Worm (Caenorhabditis elegans) whole organism, L4 larva: ENCODE measurements around the gene F56D6.9.

Source experiments
- F49E8.2 ChIP-seq: sonication (generic microtip); optimal IDR thresholded peaks from 2 replicates; lab custom pipeline; 2016; ENCODE audit warnings: missing compliant biosample characterization, mild to moderate bottlenecking, missing genetic modification characterization, borderline replicate concordance
- ces-1 ChIP-seq: fragments of 150-350 bp; sonication (generic microtip); optimal IDR thresholded peaks from 4 replicates; lab custom pipeline; 2014; ENCODE audit warnings: missing biosample characterization, missing genetic modification reagents, missing genetic modification characterization
- egl-27 ChIP-seq: sonication (generic microtip); optimal IDR thresholded peaks from 3 replicates; lab custom pipeline; 2017; ENCODE audit warnings: missing biosample characterization, missing genetic modification reagents, missing genetic modification characterization
- hmg-1.1 ChIP-seq: fragments of 200-800 bp; sonication (Bioruptor generic); IDR thresholded peaks from 2 replicates; pipeline ENCODE4 v1.3.6; 2022; ENCODE audit warnings: missing genetic modification reagents, missing genetic modification characterization, missing compliant biosample characterization
- lin-1 ChIP-seq: fragments of 200-800 bp; sonication (Bioruptor generic); IDR thresholded peaks from 2 replicates; pipeline ENCODE4 v1.3.6; 2022; ENCODE audit warnings: missing genetic modification reagents, missing genetic modification characterization, missing compliant biosample characterization
- lsy-2 ChIP-seq, 2 experiments: fragments of 150-350 bp in 1 of 2; sonication (generic microtip) in 1 of 2; optimal IDR thresholded peaks; 2 replicates each; lab custom pipeline; 2014 to 2017; ENCODE audit warnings: missing biosample characterization in 2 of 2, missing genetic modification characterization in 2 of 2
- nhr-237 ChIP-seq: sonication (generic microtip); optimal IDR thresholded peaks from 2 replicates; lab custom pipeline; 2017; ENCODE audit warnings: missing biosample characterization, missing genetic modification characterization
- nhr-25 ChIP-seq: sonication (generic microtip); optimal IDR thresholded peaks from 2 replicates; lab custom pipeline; 2017; ENCODE audit warnings: missing genetic modification characterization, mild to moderate bottlenecking, missing compliant biosample characterization, antibody characterized with exemption, moderate library complexity, borderline replicate concordance; ENCODE audit not compliant: insufficient read depth
- pqm-1 ChIP-seq: sonication (generic microtip); optimal IDR thresholded peaks from 2 replicates; lab custom pipeline; 2017; ENCODE audit warnings: missing biosample characterization, missing genetic modification characterization
- snpc-4 ChIP-seq: fragments of 150-350 bp; optimal IDR thresholded peaks from 2 replicates; lab custom pipeline; 2014; ENCODE audit warnings: missing biosample characterization, missing genetic modification characterization
- zag-1 ChIP-seq: fragments of 150-350 bp; optimal IDR thresholded peaks from 2 replicates; lab custom pipeline; 2014; ENCODE audit warnings: missing biosample characterization, missing genetic modification characterization
- zfp-2 ChIP-seq: sonication (generic microtip); optimal IDR thresholded peaks from 2 replicates; lab custom pipeline; 2016; ENCODE audit warnings: mild to moderate bottlenecking, missing genetic modification characterization, missing compliant biosample characterization

- TF ChIP-seq hmg-1.1 (GFP tag; lab: Robert Waterston, UW) (no peak), nhr-237 (tag; lab: Kevin White, UChicago) (no peak), zag-1 (no peak), zfp-2 (tag; lab: Kevin White, UChicago) (no peak), pqm-1 (tag; lab: Kevin White, UChicago) (no peak), ces-1 (GFP tag; lab: Kevin White, UChicago) (no peak), F49E8.2 (tag; lab: Kevin White, UChicago) (no peak), snpc-4 (tag; lab: Kevin White, UChicago) (no peak), lsy-2 (tag; optimal IDR thresholded peaks at IDR 0.05; lab: Kevin White, UChicago) (no peak), lin-1 (GFP tag; lab: Robert Waterston, UW) (no peak), nhr-25 (tag; lab: Kevin White, UChicago) (no peak), egl-27 (no peak)
Measured at ce11 chrIV:3873195-3873594, 18.9 kb upstream of the F56D6.9 start.
